Fruit fly (Drosophila melanogaster) whole organism, wandering third instar larva: ENCODE results near the gene TotX.

Experiments used
- Abd-B ChIP-seq: fragments of >200 bp; optimal IDR thresholded peaks from 2 replicates; lab custom pipeline; 2017; ENCODE audit warnings: missing biosample characterization, missing genetic modification characterization
- CG32264 ChIP-seq: fragments of 200-800 bp; sonication (Bioruptor generic); optimal IDR thresholded peaks from 2 replicates; lab custom pipeline; 2016; ENCODE audit warnings: missing biosample characterization, missing genetic modification characterization
- CG9705 ChIP-seq: fragments of 200-800 bp; sonication (Bioruptor generic); optimal IDR thresholded peaks from 2 replicates; lab custom pipeline; 2018; ENCODE audit warnings: missing biosample characterization, mild to moderate bottlenecking, missing genetic modification characterization
- CrebA ChIP-seq: fragments of 200-800 bp; sonication (Bioruptor generic); optimal IDR thresholded peaks from 2 replicates; lab custom pipeline; 2016; ENCODE audit warnings: missing biosample characterization, mild to moderate bottlenecking, missing genetic modification characterization, borderline replicate concordance
- Dfd ChIP-seq: fragments of >200 bp; optimal IDR thresholded peaks from 2 replicates; lab custom pipeline; 2017; ENCODE audit warnings: missing biosample characterization, missing genetic modification characterization
- Dif ChIP-seq: fragments of 200-275, 200-300 bp; sonication (Bioruptor generic); optimal IDR thresholded peaks from 2 replicates; lab custom pipeline; 2018; ENCODE audit warnings: missing biosample characterization, missing genetic modification characterization; ENCODE audit not compliant: partially characterized antibody
- GATAd ChIP-seq: sonication (Bioruptor generic); optimal IDR thresholded peaks from 2 replicates; lab custom pipeline; 2016; ENCODE audit warnings: missing biosample characterization, missing genetic modification characterization
- HLH106 ChIP-seq: fragments of 200-800 bp; optimal IDR thresholded peaks from 3 replicates; lab custom pipeline; 2019; ENCODE audit warnings: missing biosample characterization, mild to moderate bottlenecking, missing genetic modification characterization, moderate library complexity
- Hnf4 ChIP-seq: fragments of 200-800 bp; sonication (Bioruptor generic); optimal IDR thresholded peaks from 2 replicates; lab custom pipeline; 2016; ENCODE audit warnings: missing biosample characterization, mild to moderate bottlenecking, missing genetic modification characterization
- Hr78 ChIP-seq: fragments of >200 bp; optimal IDR thresholded peaks from 2 replicates; lab custom pipeline; 2017; ENCODE audit warnings: missing biosample characterization, missing genetic modification characterization
- Hr83 ChIP-seq: fragments of 200-300 bp; sonication (Bioruptor generic); optimal IDR thresholded peaks from 2 replicates; lab custom pipeline; 2016; ENCODE audit warnings: missing biosample characterization, mild to moderate bottlenecking, missing genetic modification characterization, moderate library complexity; ENCODE audit not compliant: poor library complexity, severe bottlenecking
- Jra ChIP-seq: sonication (Bioruptor generic); optimal IDR thresholded peaks from 2 replicates; lab custom pipeline; 2016; ENCODE audit warnings: missing biosample characterization, missing genetic modification characterization
- Mio ChIP-seq: sonication (Bioruptor generic); optimal IDR thresholded peaks from 2 replicates; lab custom pipeline; 2016; ENCODE audit warnings: missing biosample characterization, missing genetic modification characterization
- Myc ChIP-seq: fragments of >200 bp; optimal IDR thresholded peaks from 2 replicates; lab custom pipeline; 2017
- N ChIP-seq: fragments of >200 bp; optimal IDR thresholded peaks from 2 replicates; lab custom pipeline; 2018; ENCODE audit warnings: missing biosample characterization, missing external identifiers, missing genetic modification characterization
- OdsH ChIP-seq: fragments of 200-800 bp; sonication (Bioruptor generic); optimal IDR thresholded peaks from 2 replicates; lab custom pipeline; 2016; ENCODE audit warnings: missing biosample characterization, mild to moderate bottlenecking, missing genetic modification characterization
- Rel ChIP-seq, 2 experiments: fragments of 200-800 bp; sonication (Bioruptor generic) in 1 of 2; optimal IDR thresholded peaks; 2 replicates in 1 of 2; 3 replicates in 1 of 2; lab custom pipeline; 2016 to 2019; ENCODE audit warnings: mild to moderate bottlenecking in 2 of 2, missing biosample characterization in 2 of 2, missing genetic modification characterization in 2 of 2, moderate library complexity in 1 of 2
- Sp1 ChIP-seq: fragments of 200-800 bp; sonication (Bioruptor generic); optimal IDR thresholded peaks from 3 replicates; lab custom pipeline; 2019; ENCODE audit warnings: missing biosample characterization, mild to moderate bottlenecking, missing genetic modification characterization, moderate library complexity
- Vsx2 ChIP-seq: fragments of 200-300, 225-300 bp; sonication (Bioruptor generic); optimal IDR thresholded peaks from 2 replicates; lab custom pipeline; 2018; ENCODE audit warnings: missing biosample characterization, missing genetic modification characterization; ENCODE audit not compliant: partially characterized antibody
- br ChIP-seq: fragments of 200-800 bp; sonication (Bioruptor generic); optimal IDR thresholded peaks from 2 replicates; lab custom pipeline; 2016; ENCODE audit warnings: missing biosample characterization, missing genetic modification characterization
- brk ChIP-seq: fragments of 200-800 bp; sonication (Bioruptor generic); optimal IDR thresholded peaks from 2 replicates; lab custom pipeline; 2016; ENCODE audit warnings: missing biosample characterization, mild to moderate bottlenecking, missing genetic modification characterization
- dl ChIP-seq, 2 experiments: fragments of 175-275, 200-275 bp in 1 of 2; fragments of 200-275 bp in 1 of 2; sonication (Bioruptor generic); optimal IDR thresholded peaks; lab custom pipeline; 2018; ENCODE audit warnings: mild to moderate bottlenecking in 2 of 2, missing biosample characterization in 2 of 2, missing genetic modification characterization in 2 of 2, moderate library complexity in 2 of 2; ENCODE audit not compliant: partially characterized antibody in 2 of 2, insufficient read depth in 1 of 2
- dmrt93B ChIP-seq: fragments of 200-800 bp; sonication (Bioruptor generic); optimal IDR thresholded peaks from 2 replicates; lab custom pipeline; 2018; ENCODE audit warnings: missing biosample characterization, mild to moderate bottlenecking, missing genetic modification characterization
- dsf ChIP-seq: sonication (Bioruptor generic); optimal IDR thresholded peaks from 2 replicates; lab custom pipeline; 2016; ENCODE audit warnings: missing biosample characterization, missing genetic modification characterization, borderline replicate concordance
- ey ChIP-seq: fragments of 200-800 bp; sonication (Bioruptor generic); optimal IDR thresholded peaks from 2 replicates; lab custom pipeline; 2016; ENCODE audit warnings: missing biosample characterization, missing genetic modification characterization
- foxo ChIP-seq, 2 experiments: fragments of 200-800 bp; sonication (Bioruptor generic); optimal IDR thresholded peaks; 2 replicates in 1 of 2; 3 replicates in 1 of 2; lab custom pipeline; 2016 to 2017; ENCODE audit warnings: missing biosample characterization in 2 of 2, missing genetic modification characterization in 2 of 2
- fru ChIP-seq: fragments of 200-800 bp; sonication (Bioruptor generic); optimal IDR thresholded peaks from 3 replicates; lab custom pipeline; 2016; ENCODE audit warnings: missing biosample characterization, mild to moderate bottlenecking, missing genetic modification characterization
- h ChIP-seq: fragments of 200-800 bp; sonication (Bioruptor generic); optimal IDR thresholded peaks from 3 replicates; lab custom pipeline; 2016; ENCODE audit warnings: missing biosample characterization, mild to moderate bottlenecking, missing genetic modification characterization
- jim ChIP-seq: fragments of 175-275, 200-325 bp; sonication (Bioruptor generic); optimal IDR thresholded peaks from 2 replicates; lab custom pipeline; 2016; ENCODE audit warnings: missing biosample characterization, mild to moderate bottlenecking, missing genetic modification characterization
- lola ChIP-seq: fragments of >200 bp; optimal IDR thresholded peaks from 2 replicates; lab custom pipeline; 2017; ENCODE audit warnings: missing biosample characterization, missing genetic modification characterization
- pan ChIP-seq: fragments of >200 bp; optimal IDR thresholded peaks from 2 replicates; lab custom pipeline; 2017
- psq ChIP-seq: fragments of 200-800 bp; sonication (Bioruptor generic); optimal IDR thresholded peaks from 3 replicates; lab custom pipeline; 2017; ENCODE audit warnings: missing biosample characterization, mild to moderate bottlenecking, missing genetic modification characterization, moderate library complexity
- rgr ChIP-seq: fragments of 200-800 bp; sonication (Bioruptor generic); optimal IDR thresholded peaks from 3 replicates; lab custom pipeline; 2016; ENCODE audit warnings: missing biosample characterization, mild to moderate bottlenecking, missing genetic modification characterization
- sage ChIP-seq: fragments of 200-800 bp; sonication (Bioruptor generic); optimal IDR thresholded peaks from 2 replicates; lab custom pipeline; 2016; ENCODE audit warnings: missing biosample characterization, mild to moderate bottlenecking, missing genetic modification characterization
- sv ChIP-seq: fragments of 200-800 bp; sonication (Bioruptor generic); optimal IDR thresholded peaks from 3 replicates; lab custom pipeline; 2016; ENCODE audit warnings: missing biosample characterization, missing genetic modification characterization
- tai ChIP-seq: sonication (Bioruptor generic); optimal IDR thresholded peaks from 2 replicates; lab custom pipeline; 2016; ENCODE audit warnings: missing biosample characterization, missing genetic modification characterization
- usp ChIP-seq: fragments of >200 bp; optimal IDR thresholded peaks from 2 replicates; lab custom pipeline; 2017; ENCODE audit warnings: missing biosample characterization, missing genetic modification characterization
- woc ChIP-seq: sonication (Bioruptor generic); optimal IDR thresholded peaks from 2 replicates; lab custom pipeline; 2016; ENCODE audit warnings: missing biosample characterization, mild to moderate bottlenecking, missing genetic modification characterization

Gene TotX

DNA sequence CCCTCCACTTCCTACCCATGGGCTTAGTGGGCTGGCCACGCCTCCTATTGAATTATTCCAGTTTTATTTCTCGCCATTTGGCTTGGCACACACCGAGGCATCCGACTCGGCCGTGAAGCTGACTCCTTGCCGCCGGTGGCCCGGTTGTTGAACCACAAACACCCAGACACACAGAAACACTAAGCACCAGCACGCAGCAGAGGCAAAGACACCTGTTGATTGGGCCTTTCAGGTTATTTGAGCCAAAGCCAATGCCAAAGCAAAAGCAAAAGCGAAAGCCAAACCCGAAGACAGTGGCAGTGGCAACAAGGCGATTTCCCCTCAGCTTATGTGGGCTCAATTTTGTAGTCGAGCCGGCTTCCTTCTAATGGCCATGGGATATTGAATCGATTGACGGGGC lies 41.5 kb upstream of the TotX start:
- TF ChIP-seq brk (GFP tag; lab: Kevin White, UChicago) = no peak
- TF ChIP-seq Dfd (GFP tag; lab: Kevin White, UChicago) = no peak
- no peak for TF ChIP-seq Mio (GFP tag; lab: Kevin White, UChicago)
- TF ChIP-seq Myc (lab: Kevin White, UChicago) = no peak
- no peak for TF ChIP-seq Hr78 (GFP tag; lab: Kevin White, UChicago)
- TF ChIP-seq ey (GFP tag; lab: Kevin White, UChicago) = no peak
- no peak for TF ChIP-seq Sp1
- TF ChIP-seq Vsx2 (GFP tag; lab: Kevin White, UChicago) = no peak

DNA sequence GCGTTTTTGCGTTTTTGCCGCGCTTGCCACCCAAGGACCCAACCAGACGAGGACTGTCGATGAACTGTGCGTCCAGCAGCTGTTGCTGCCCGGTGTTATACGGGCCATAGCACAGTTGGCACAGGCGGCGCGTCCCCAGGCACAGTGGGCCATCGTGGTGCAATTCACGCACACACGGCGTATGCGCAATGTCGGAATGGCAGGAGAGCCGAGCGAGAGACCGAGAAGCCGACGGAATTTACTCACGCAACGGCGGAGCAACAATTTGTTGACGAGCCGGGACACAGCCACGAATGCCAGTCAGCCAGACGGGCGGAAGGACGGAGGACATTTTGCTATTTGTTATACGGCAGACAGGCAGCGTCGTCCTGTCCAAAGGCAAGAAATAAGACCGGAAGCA lies 40.1 kb upstream of the TotX start, which contains the start of gene CG31191:
TSS of gene CG31191 (minus strand) at position 68 of the 400 bp plus-strand sequence.
- no peak for TF ChIP-seq psq
- TF ChIP-seq pan (lab: Kevin White, UChicago) = no peak
- no peak for TF ChIP-seq ey (GFP tag; lab: Kevin White, UChicago)

DNA sequence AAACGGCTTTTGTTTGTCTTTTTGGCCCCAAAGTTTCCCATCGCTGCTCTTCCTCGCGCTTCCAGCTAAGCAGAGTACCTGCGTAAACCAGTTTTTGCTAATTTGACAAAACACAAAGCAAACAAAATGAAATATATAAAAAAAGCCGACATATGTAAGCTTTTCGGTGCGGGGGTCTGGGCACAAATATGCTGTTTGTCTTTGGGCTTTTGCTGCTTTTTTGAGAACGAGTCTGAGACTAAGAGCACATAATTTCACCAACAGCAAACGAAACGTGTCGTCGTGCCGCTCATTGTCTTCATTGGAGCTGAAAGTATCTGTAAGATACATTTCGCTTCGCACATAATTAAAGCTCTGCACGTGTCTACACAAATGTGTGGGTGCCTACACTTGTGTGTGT lies 10.5 kb upstream of the TotX start:
- no peak for TF ChIP-seq Hnf4
- TF ChIP-seq sage = no peak
- no peak for TF ChIP-seq CG32264 (GFP tag; lab: Kevin White, UChicago)
- no peak for TF ChIP-seq tai (GFP tag; lab: Kevin White, UChicago)
- TF ChIP-seq HLH106 (tag; lab: Kevin White, UChicago) = no peak
- peak; percentile 7 for TF ChIP-seq Vsx2 (GFP tag; lab: Kevin White, UChicago)
- no peak for TF ChIP-seq lola (GFP tag; lab: Kevin White, UChicago)
- peak; percentile 7 for TF ChIP-seq Dif (GFP tag; lab: Kevin White, UChicago)
- no peak for TF ChIP-seq foxo (GFP tag; optimal IDR thresholded peaks at IDR 0.05; lab: Kevin White, UChicago)
- no peak for TF ChIP-seq CG9705
- TF ChIP-seq GATAd (GFP tag; lab: Kevin White, UChicago) = no peak
- peak; percentile 37 for TF ChIP-seq jim (GFP tag; lab: Kevin White, UChicago)
- TF ChIP-seq brk (GFP tag; lab: Kevin White, UChicago) = no peak
- TF ChIP-seq pan (lab: Kevin White, UChicago) = no peak
- TF ChIP-seq OdsH (GFP tag; lab: Kevin White, UChicago) = peak; percentile 31
- TF ChIP-seq dl (GFP tag; optimal IDR thresholded peaks at IDR 0.05; lab: Kevin White, UChicago; ENCODE audit: insufficient read depth in 1 of 2, partially characterized antibody in 2 of 2) = peak in 1 of 2 experiments; percentile 23
- TF ChIP-seq Jra (GFP tag; lab: Kevin White, UChicago) = no peak
- TF ChIP-seq Mio (GFP tag; lab: Kevin White, UChicago) = no peak
- no peak for TF ChIP-seq Abd-B (GFP tag; lab: Kevin White, UChicago)
- no peak for TF ChIP-seq br (GFP tag; lab: Kevin White, UChicago)
- no peak for TF ChIP-seq Rel (GFP tag; optimal IDR thresholded peaks at IDR 0.05; lab: Kevin White, UChicago)
- TF ChIP-seq Rel (tag; optimal IDR thresholded peaks at IDR 0.05; lab: Kevin White, UChicago) = no peak
- no peak for TF ChIP-seq Hr78 (GFP tag; lab: Kevin White, UChicago)
- no peak for TF ChIP-seq Dfd (GFP tag; lab: Kevin White, UChicago)
- TF ChIP-seq Hr83 (GFP tag; lab: Kevin White, UChicago) = no peak
- TF ChIP-seq sv (GFP tag; lab: Kevin White, UChicago) = no peak
- no peak for TF ChIP-seq ey (GFP tag; lab: Kevin White, UChicago)
- TF ChIP-seq h (GFP tag; lab: Kevin White, UChicago) = no peak
- TF ChIP-seq dsf (GFP tag; lab: Kevin White, UChicago) = no peak
- TF ChIP-seq fru (GFP tag; lab: Kevin White, UChicago) = no peak
- no peak for TF ChIP-seq dmrt93B (GFP tag; lab: Kevin White, UChicago)
- TF ChIP-seq rgr = no peak
- no peak for TF ChIP-seq N (GFP tag; lab: Kevin White, UChicago)
- TF ChIP-seq usp (GFP tag; lab: Kevin White, UChicago) = no peak
- no peak for TF ChIP-seq woc (GFP tag; lab: Kevin White, UChicago)
- TF ChIP-seq psq = peak; percentile 12
- TF ChIP-seq Myc (lab: Kevin White, UChicago) = no peak
- peak; percentile 38 for TF ChIP-seq CrebA
- TF ChIP-seq Sp1 = no peak
- TF ChIP-seq, all 38 proteins: peak for 7
